Fruit fly (Drosophila melanogaster) whole organism, adult: ENCODE data around the gene PH4alphaEFB.
A peak's percentile ranks its signal among the peaks of the same experiment; 100 is the strongest.

Source experiments
- CG11617 ChIP-seq: fragments of 200-800 bp; sonication (Bioruptor generic); optimal IDR thresholded peaks from 2 replicates; lab custom pipeline; 2017; ENCODE audit warnings: mild to moderate bottlenecking, missing biosample characterization, missing genetic modification reagents, missing genetic modification characterization
- CG12768 ChIP-seq: fragments of 200-800 bp; sonication (Bioruptor generic); optimal IDR thresholded peaks from 2 replicates; lab custom pipeline; 2017; ENCODE audit warnings: missing biosample characterization, missing genetic modification characterization, mild to moderate bottlenecking, moderate library complexity, missing genetic modification reagents
- CG14711 ChIP-seq: fragments of 200-800 bp; sonication (Bioruptor generic); optimal IDR thresholded peaks from 2 replicates; lab custom pipeline; 2018; ENCODE audit warnings: missing biosample characterization, mild to moderate bottlenecking, missing genetic modification characterization, moderate library complexity
- CG1620 ChIP-seq: fragments of 200-800 bp; sonication (Bioruptor generic); optimal IDR thresholded peaks from 2 replicates; lab custom pipeline; 2016; ENCODE audit warnings: missing biosample characterization, missing genetic modification characterization
- CG33017 ChIP-seq: fragments of 200-800 bp; sonication (Bioruptor generic); optimal IDR thresholded peaks from 2 replicates; lab custom pipeline; 2018; ENCODE audit warnings: missing biosample characterization, mild to moderate bottlenecking, missing genetic modification characterization, moderate library complexity
- CG5204 ChIP-seq: fragments of 200-800 bp; sonication (Bioruptor generic); optimal IDR thresholded peaks from 2 replicates; lab custom pipeline; 2016; ENCODE audit warnings: missing biosample characterization, missing genetic modification characterization
- CG7045 ChIP-seq: fragments of 200-800 bp; sonication (Bioruptor generic); optimal IDR thresholded peaks from 2 replicates; lab custom pipeline; 2017; ENCODE audit warnings: missing biosample characterization, mild to moderate bottlenecking, missing genetic modification characterization
- CG7101 ChIP-seq: fragments of 200-800 bp; sonication (Bioruptor generic); optimal IDR thresholded peaks from 2 replicates; lab custom pipeline; 2018; ENCODE audit warnings: missing biosample characterization, mild to moderate bottlenecking, missing genetic modification characterization, moderate library complexity
- Clk ChIP-seq: fragments of 200-800 bp; sonication (Bioruptor generic); optimal IDR thresholded peaks from 2 replicates; lab custom pipeline; 2017; ENCODE audit warnings: missing biosample characterization, missing genetic modification characterization
- Crg-1 ChIP-seq: fragments of 200-800 bp; sonication (Bioruptor generic); optimal IDR thresholded peaks from 2 replicates; lab custom pipeline; 2016; ENCODE audit warnings: missing biosample characterization, missing genetic modification characterization
- Hr96 ChIP-seq: fragments of 200-800 bp; sonication (Bioruptor generic); optimal IDR thresholded peaks from 2 replicates; lab custom pipeline; 2016; ENCODE audit warnings: missing biosample characterization, missing genetic modification characterization
- Mnt ChIP-seq: fragments of 200-800 bp; sonication (Bioruptor generic); optimal IDR thresholded peaks from 2 replicates; lab custom pipeline; 2016; ENCODE audit warnings: missing biosample characterization, mild to moderate bottlenecking, missing genetic modification characterization
- bab1 ChIP-seq: fragments of 200-800 bp; sonication (Bioruptor generic); optimal IDR thresholded peaks from 3 replicates; lab custom pipeline; 2019; ENCODE audit warnings: missing biosample characterization, mild to moderate bottlenecking, missing genetic modification characterization, moderate library complexity
- cic ChIP-seq: fragments of 200-800 bp; sonication (Bioruptor generic); optimal IDR thresholded peaks from 2 replicates; lab custom pipeline; 2017; ENCODE audit warnings: missing biosample characterization, mild to moderate bottlenecking, missing genetic modification characterization, moderate library complexity
- cnc ChIP-seq, 2 experiments: fragments of >200 bp; optimal IDR thresholded peaks; 2 replicates each; lab custom pipeline; 2017
- kay ChIP-seq: fragments of 200-800 bp; sonication (Bioruptor generic); peaks from one replicate; lab custom pipeline; 2016; ENCODE audit warnings: missing biosample characterization, missing genetic modification characterization, borderline replicate concordance
- ovo ChIP-seq: fragments of 200-800 bp; sonication (Bioruptor generic); optimal IDR thresholded peaks from 2 replicates; lab custom pipeline; 2016; ENCODE audit warnings: missing biosample characterization, missing genetic modification characterization
- pad ChIP-seq: fragments of 200-800 bp; sonication (Bioruptor generic); optimal IDR thresholded peaks from 3 replicates; lab custom pipeline; 2017; ENCODE audit warnings: missing biosample characterization, missing genetic modification characterization, mild to moderate bottlenecking, moderate library complexity, missing genetic modification reagents
- tj ChIP-seq: fragments of 200-800 bp; sonication (Bioruptor generic); optimal IDR thresholded peaks from 3 replicates; lab custom pipeline; 2017; ENCODE audit warnings: missing biosample characterization, mild to moderate bottlenecking, missing genetic modification characterization, moderate library complexity
- toe ChIP-seq: fragments of 200-800 bp; sonication (Bioruptor generic); optimal IDR thresholded peaks from 2 replicates; lab custom pipeline; 2016; ENCODE audit warnings: missing biosample characterization, missing genetic modification characterization

Gene PH4alphaEFB

DNA sequence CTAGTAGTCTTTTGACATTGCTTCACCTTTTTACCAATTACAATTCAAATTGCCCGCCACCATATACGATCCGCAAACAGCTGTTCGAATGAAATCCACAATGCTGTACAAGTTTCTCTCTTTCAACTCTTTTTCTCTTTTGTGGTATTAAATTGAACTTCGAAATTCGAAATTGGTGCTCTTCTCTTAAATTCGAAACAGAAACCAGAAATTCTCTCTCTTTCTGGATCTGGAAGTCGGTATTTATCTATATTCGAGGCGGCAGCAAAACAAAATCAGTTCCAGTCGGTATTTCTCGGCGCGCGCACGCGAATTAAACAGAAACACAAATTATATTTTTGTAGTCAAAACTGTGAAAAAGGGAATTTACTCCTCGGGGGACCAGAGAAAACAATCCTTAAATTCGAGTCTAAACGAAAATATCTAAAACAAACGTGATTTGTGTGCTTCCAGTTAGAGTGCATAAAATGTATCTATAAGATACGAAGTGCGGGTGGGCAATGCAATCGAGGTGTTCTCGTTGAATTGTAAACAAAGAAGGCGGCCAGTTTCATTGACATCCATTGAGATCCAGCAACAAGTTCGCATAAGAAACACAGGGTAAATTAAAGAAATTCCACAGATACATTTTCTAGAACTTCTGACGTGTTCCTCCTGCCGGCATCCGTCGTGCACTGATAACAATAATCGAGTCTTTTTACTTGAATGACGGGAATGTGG is at the start of gene PH4alphaEFB:
TSS of gene PH4alphaEFB (plus strand) at position 276 of the 720 bp plus-strand sequence.
- TF ChIP-seq toe (GFP tag; lab: Kevin White, UChicago) (no peak), cic (GFP tag; lab: Kevin White, UChicago) (no peak), Clk (GFP tag; lab: Kevin White, UChicago) (no peak), Hr96 (GFP tag; lab: Kevin White, UChicago) (no peak), CG12768 (GFP tag; lab: Kevin White, UChicago) (no peak), ovo (GFP tag; lab: Kevin White, UChicago) (no peak), Crg-1 (GFP tag; lab: Kevin White, UChicago) (no peak), CG14711 (tag; lab: Kevin White, UChicago) (no peak), cnc (optimal IDR thresholded peaks at IDR 0.05; lab: Kevin White, UChicago) (no peak), CG7101 (no peak), pad (GFP tag; lab: Kevin White, UChicago) (no peak), kay (GFP tag; lab: Kevin White, UChicago) (peak; percentile 74), CG5204 (GFP tag; lab: Kevin White, UChicago) (no peak), Mnt (GFP tag; lab: Kevin White, UChicago) (peak; percentile 11), CG11617 (GFP tag; lab: Kevin White, UChicago) (peak; percentile 7), CG7045 (no peak), CG1620 (GFP tag; lab: Kevin White, UChicago) (no peak), tj (peak; percentile 30), CG33017 (tag; lab: Kevin White, UChicago) (no peak), bab1 (GFP tag; lab: Kevin White, UChicago) (peak; percentile 18)

DNA sequence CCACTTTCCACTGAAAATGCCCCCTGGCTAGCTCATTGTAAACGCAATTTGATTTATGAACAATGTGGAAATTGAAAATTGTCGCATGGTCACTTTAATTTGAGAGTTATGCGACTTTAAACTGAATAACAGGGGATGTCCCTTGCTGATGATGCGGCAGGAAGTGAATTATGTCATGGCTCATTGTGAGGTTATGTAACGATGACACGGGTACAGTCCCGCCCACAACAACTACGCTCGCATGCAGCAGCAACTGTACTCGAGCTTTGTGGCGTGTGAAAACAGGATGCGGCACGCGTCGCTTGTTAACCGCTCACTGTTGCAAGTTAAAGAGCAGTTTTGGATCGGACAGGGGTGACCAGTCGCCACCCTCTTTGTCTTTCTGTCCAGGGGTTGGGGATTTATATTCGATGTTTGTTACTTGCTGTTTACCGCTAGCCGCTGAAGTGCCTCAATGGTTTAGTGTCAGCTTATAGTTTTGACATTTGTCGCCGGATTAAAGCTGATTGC is 49.0 kb upstream of the PH4alphaEFB start:
- no peak for TF ChIP-seq Clk (GFP tag; lab: Kevin White, UChicago)
- no peak for TF ChIP-seq cic (GFP tag; lab: Kevin White, UChicago)
- TF ChIP-seq CG11617 (GFP tag; lab: Kevin White, UChicago), result no peak
- no peak for TF ChIP-seq CG33017 (tag; lab: Kevin White, UChicago)
- TF ChIP-seq Mnt (GFP tag; lab: Kevin White, UChicago), result no peak
- no peak for TF ChIP-seq Hr96 (GFP tag; lab: Kevin White, UChicago)
- TF ChIP-seq toe (GFP tag; lab: Kevin White, UChicago), result no peak
- TF ChIP-seq cnc (optimal IDR thresholded peaks at IDR 0.05; lab: Kevin White, UChicago), result no peak
- no peak for TF ChIP-seq CG5204 (GFP tag; lab: Kevin White, UChicago)
- no peak for TF ChIP-seq CG12768 (GFP tag; lab: Kevin White, UChicago)
- TF ChIP-seq bab1 (GFP tag; lab: Kevin White, UChicago), result no peak
- TF ChIP-seq kay (GFP tag; lab: Kevin White, UChicago), result no peak

DNA sequence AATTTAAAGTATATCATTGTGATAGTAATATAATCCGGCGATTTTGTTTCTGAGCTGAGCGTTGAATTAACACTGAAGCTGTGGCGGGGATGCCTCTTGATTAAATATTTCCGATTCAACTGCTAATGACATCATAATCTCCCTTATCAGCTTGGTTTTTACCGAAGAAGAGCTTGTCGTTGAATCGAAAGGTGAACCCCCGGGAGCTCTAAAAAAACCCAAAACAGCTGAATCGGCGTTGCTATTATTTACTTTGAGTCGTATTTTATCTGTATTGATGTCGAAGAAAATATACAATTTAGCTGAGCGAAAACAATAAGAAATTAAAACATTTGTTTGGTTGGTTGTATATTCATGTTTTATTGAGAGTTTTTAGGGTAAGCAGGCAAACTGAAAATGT is 46.6 kb upstream of the PH4alphaEFB start:
- TF ChIP-seq kay (GFP tag; lab: Kevin White, UChicago), result peak; percentile 50
- no peak for TF ChIP-seq CG7045

DNA sequence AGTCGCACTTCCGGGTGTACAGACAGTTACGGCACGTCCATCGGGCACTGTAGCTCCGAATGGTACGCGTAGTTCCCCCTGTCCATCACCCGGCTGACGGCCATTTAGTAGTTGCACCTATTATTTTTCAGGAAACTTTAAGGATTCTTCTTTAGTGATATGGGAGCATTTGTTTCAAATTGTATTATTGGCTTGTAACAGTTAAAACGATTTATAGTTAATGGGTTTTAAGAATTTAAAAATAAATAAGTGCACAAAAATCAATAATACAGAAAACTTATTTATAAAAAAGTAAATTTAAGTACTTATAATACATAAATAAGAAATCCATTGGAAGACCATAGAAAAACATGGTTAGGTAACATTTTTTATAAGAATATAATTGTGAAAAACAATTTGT is 43.0 kb upstream of the PH4alphaEFB start, which contains the start of the genes CG2217 and CG42740:
TSS of gene CG2217 (minus strand) at position 101 of the 400 bp plus-strand sequence.
TSS of gene CG42740 (minus strand) at position 101 of the 400 bp plus-strand sequence.
- no peak for TF ChIP-seq CG14711 (tag; lab: Kevin White, UChicago)
- TF ChIP-seq Clk (GFP tag; lab: Kevin White, UChicago), result no peak
- no peak for TF ChIP-seq CG11617 (GFP tag; lab: Kevin White, UChicago)
- no peak for TF ChIP-seq Crg-1 (GFP tag; lab: Kevin White, UChicago)

DNA sequence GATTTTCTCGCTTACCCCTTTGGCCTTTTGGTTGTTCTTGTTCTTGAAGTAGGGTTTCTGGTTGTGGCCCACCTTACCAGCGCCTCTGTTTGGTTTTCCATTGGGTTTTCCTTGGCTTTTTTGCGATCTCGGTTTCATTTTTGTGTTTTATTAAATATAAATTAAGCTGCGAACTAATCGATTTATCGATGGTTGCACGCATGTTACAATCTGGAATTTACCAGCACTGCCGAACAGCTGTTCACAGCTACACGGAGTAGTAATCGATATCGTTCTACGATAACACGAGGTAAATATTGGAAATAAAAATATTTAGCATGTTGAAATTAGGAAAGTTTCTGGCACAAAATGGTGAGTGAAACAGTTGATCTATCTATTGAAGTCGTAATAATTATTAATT is 42.2 kb upstream of the PH4alphaEFB start, which contains the start of the genes CG15535 and mRpS18C:
TSS of gene CG15535 (minus strand) at position 235 of the 400 bp plus-strand sequence.
TSS of gene mRpS18C (plus strand) at position 280 of the 400 bp plus-strand sequence.
- TF ChIP-seq Hr96 (GFP tag; lab: Kevin White, UChicago) (no peak), Mnt (GFP tag; lab: Kevin White, UChicago) (peak; percentile 90), CG33017 (tag; lab: Kevin White, UChicago) (no peak), CG12768 (GFP tag; lab: Kevin White, UChicago) (no peak), CG7101 (peak; percentile 50), bab1 (GFP tag; lab: Kevin White, UChicago) (peak; percentile 46), CG1620 (GFP tag; lab: Kevin White, UChicago) (no peak), tj (no peak), ovo (GFP tag; lab: Kevin White, UChicago) (no peak), CG11617 (GFP tag; lab: Kevin White, UChicago) (peak; percentile 36), cnc (optimal IDR thresholded peaks at IDR 0.05; lab: Kevin White, UChicago) (no peak), kay (GFP tag; lab: Kevin White, UChicago) (peak; percentile 92), CG14711 (tag; lab: Kevin White, UChicago) (no peak), cic (GFP tag; lab: Kevin White, UChicago) (peak; percentile 23), Crg-1 (GFP tag; lab: Kevin White, UChicago) (no peak), pad (GFP tag; lab: Kevin White, UChicago) (peak; percentile 25), CG5204 (GFP tag; lab: Kevin White, UChicago) (peak; percentile 41), toe (GFP tag; lab: Kevin White, UChicago) (peak; percentile 43), Clk (GFP tag; lab: Kevin White, UChicago) (peak; percentile 21), CG7045 (no peak)
